Worm (Caenorhabditis elegans) whole organism, L4 larva: ENCODE results near the gene F22B5.10.

Experiments
- F10B5.3 ChIP-seq: sonication (generic microtip); optimal IDR thresholded peaks from 2 replicates; lab custom pipeline; 2016; ENCODE audit warnings: mild to moderate bottlenecking, missing genetic modification characterization, missing compliant biosample characterization
- R02D3.7 ChIP-seq: fragments of 150-350 bp; sonication (generic microtip); optimal IDR thresholded peaks from 3 replicates; lab custom pipeline; 2014; ENCODE audit warnings: missing biosample characterization, missing genetic modification characterization
- T20F7.1 ChIP-seq: fragments of 200-800 bp; sonication (Bioruptor generic); optimal IDR thresholded peaks from 2 replicates; lab custom pipeline; 2018; ENCODE audit warnings: mild to moderate bottlenecking, missing genetic modification characterization, missing compliant biosample characterization
- ZK337.2 ChIP-seq: fragments of 200-800 bp; sonication (Bioruptor generic); IDR thresholded peaks from 2 replicates; pipeline ENCODE4 v1.3.6; 2022; ENCODE audit warnings: missing genetic modification reagents, missing genetic modification characterization, missing compliant biosample characterization
- ZK546.5 ChIP-seq, 2 experiments: sonication (generic microtip); optimal IDR thresholded peaks; 2 replicates each; lab custom pipeline; 2017; ENCODE audit warnings: missing biosample characterization in 2 of 2, missing genetic modification characterization in 2 of 2
- aha-1 ChIP-seq: fragments of 150-350 bp; peaks from one replicate; lab custom pipeline; 2014; ENCODE audit warnings: missing biosample characterization, missing genetic modification characterization
- aly-2 ChIP-seq: sonication (generic microtip); optimal IDR thresholded peaks from 2 replicates; lab custom pipeline; 2018; ENCODE audit warnings: missing biosample characterization, missing genetic modification characterization
- ama-1 ChIP-seq: fragments of 150-350 bp; optimal IDR thresholded peaks from 2 replicates; lab custom pipeline; 2014; ENCODE audit warnings: inconsistent platforms, mixed read lengths
- ceh-28 ChIP-seq: fragments of 150-350 bp; optimal IDR thresholded peaks from 2 replicates; lab custom pipeline; 2014; ENCODE audit warnings: missing biosample characterization, missing genetic modification reagents, missing genetic modification characterization
- ceh-44 ChIP-seq: fragments of 200-800 bp; sonication (Bioruptor generic); IDR thresholded peaks from 2 replicates; pipeline ENCODE4 v1.3.6; 2022; ENCODE audit warnings: missing genetic modification reagents, missing genetic modification characterization, missing compliant biosample characterization
- daf-16 ChIP-seq, 3 experiments: sonication (generic microtip); optimal IDR thresholded peaks; 2 replicates each; lab custom pipeline; 2016 to 2017; ENCODE audit warnings: missing genetic modification characterization in 3 of 3, missing genetic modification reagents in 3 of 3, mild to moderate bottlenecking in 2 of 3, missing compliant biosample characterization in 2 of 3, missing biosample characterization in 1 of 3, moderate library complexity in 1 of 3
- daf-19 ChIP-seq: fragments of 200-800 bp; sonication (Bioruptor generic); conservative IDR thresholded peaks from 2 replicates; pipeline ENCODE4 v1.3.6; 2022; ENCODE audit warnings: missing genetic modification characterization, missing compliant biosample characterization
- dmd-6 ChIP-seq: fragments of 200-800 bp; sonication (Bioruptor generic); IDR thresholded peaks from 2 replicates; pipeline ENCODE4 v1.3.6; 2022; ENCODE audit warnings: missing genetic modification reagents, missing genetic modification characterization, missing compliant biosample characterization
- dmd-8 ChIP-seq: fragments of 200-800 bp; sonication (Bioruptor generic); IDR thresholded peaks from 2 replicates; pipeline ENCODE4 v1.3.6; 2022; ENCODE audit warnings: missing genetic modification characterization, missing compliant biosample characterization
- dpl-1 ChIP-seq: fragments of 150-350 bp; optimal IDR thresholded peaks from 2 replicates; lab custom pipeline; 2014; ENCODE audit warnings: missing biosample characterization, missing genetic modification reagents, missing genetic modification characterization
- dve-1 ChIP-seq: sonication (generic microtip); optimal IDR thresholded peaks from 2 replicates; lab custom pipeline; 2017; ENCODE audit warnings: antibody characterized with exemption, mild to moderate bottlenecking, missing genetic modification characterization, missing compliant biosample characterization; ENCODE audit not compliant: insufficient read depth
- gei-8 ChIP-seq: fragments of 200-800 bp; sonication (Bioruptor generic); optimal IDR thresholded peaks from 2 replicates; lab custom pipeline; 2018; ENCODE audit warnings: mild to moderate bottlenecking, missing genetic modification characterization, missing compliant biosample characterization
- hlh-11 ChIP-seq: fragments of 200-800 bp; sonication (Bioruptor generic); optimal IDR thresholded peaks from 2 replicates; lab custom pipeline; 2018; ENCODE audit warnings: mild to moderate bottlenecking, missing genetic modification characterization, missing compliant biosample characterization
- jun-1 ChIP-seq: fragments of 150-350 bp; optimal IDR thresholded peaks from 2 replicates; lab custom pipeline; 2014; ENCODE audit warnings: missing biosample characterization, missing genetic modification reagents, missing genetic modification characterization
- lir-3 ChIP-seq: sonication (generic microtip); optimal IDR thresholded peaks from 2 replicates; lab custom pipeline; 2016; ENCODE audit warnings: mild to moderate bottlenecking, missing genetic modification characterization, missing compliant biosample characterization
- lsy-2 ChIP-seq, 2 experiments: fragments of 150-350 bp in 1 of 2; sonication (generic microtip) in 1 of 2; optimal IDR thresholded peaks; 2 replicates each; lab custom pipeline; 2014 to 2017; ENCODE audit warnings: missing biosample characterization in 2 of 2, missing genetic modification characterization in 2 of 2
- madf-9 ChIP-seq: fragments of 200-800 bp; sonication (Bioruptor generic); conservative IDR thresholded peaks from 2 replicates; pipeline ENCODE4 v1.3.6; 2022; ENCODE audit warnings: missing genetic modification reagents, missing genetic modification characterization, missing compliant biosample characterization
- mep-1 ChIP-seq: fragments of 150-350 bp; sonication (generic microtip); optimal IDR thresholded peaks from 3 replicates; lab custom pipeline; 2014; ENCODE audit warnings: missing biosample characterization, missing genetic modification characterization
- nhr-111 ChIP-seq: fragments of 200-800 bp; sonication (Bioruptor generic); optimal IDR thresholded peaks from 2 replicates; lab custom pipeline; 2018; ENCODE audit warnings: mild to moderate bottlenecking, missing genetic modification characterization, missing compliant biosample characterization
- nhr-237 ChIP-seq: sonication (generic microtip); optimal IDR thresholded peaks from 2 replicates; lab custom pipeline; 2017; ENCODE audit warnings: missing biosample characterization, missing genetic modification characterization
- nhr-28 ChIP-seq: fragments of 150-350 bp; optimal IDR thresholded peaks from 2 replicates; lab custom pipeline; 2014; ENCODE audit warnings: missing biosample characterization, missing genetic modification characterization
- nhr-48 ChIP-seq: sonication (generic microtip); optimal IDR thresholded peaks from 2 replicates; lab custom pipeline; 2016; ENCODE audit warnings: mild to moderate bottlenecking, missing genetic modification characterization, missing compliant biosample characterization
- nhr-77 ChIP-seq: fragments of 150-350 bp; optimal IDR thresholded peaks from 2 replicates; lab custom pipeline; 2014; ENCODE audit warnings: missing biosample characterization, missing genetic modification characterization
- pha-4 ChIP-seq, 2 experiments: fragments of 150-350 bp in 1 of 2; fragments of 200-800 bp in 1 of 2; sonication (Bioruptor generic) in 1 of 2; IDR thresholded peaks in 1 of 2; optimal IDR thresholded peaks in 1 of 2; 2 replicates each; pipeline versions ENCODE4 v1.3.6 to Lab custom; 2014 to 2022; ENCODE audit warnings: missing genetic modification characterization in 2 of 2, missing genetic modification reagents in 2 of 2, missing biosample characterization in 1 of 2, missing compliant biosample characterization in 1 of 2
- php-3 ChIP-seq: fragments of 200-800 bp; sonication (Bioruptor generic); IDR thresholded peaks from 2 replicates; pipeline ENCODE4 v1.3.6; 2022; ENCODE audit warnings: missing genetic modification reagents, missing genetic modification characterization, missing compliant biosample characterization
- pqm-1 ChIP-seq: sonication (generic microtip); optimal IDR thresholded peaks from 2 replicates; lab custom pipeline; 2017; ENCODE audit warnings: missing biosample characterization, missing genetic modification characterization
- set-16 ChIP-seq: fragments of 200-800 bp; sonication (Bioruptor generic); IDR thresholded peaks from 2 replicates; pipeline ENCODE4 v1.3.6; 2022; ENCODE audit warnings: missing genetic modification reagents, missing genetic modification characterization, missing compliant biosample characterization
- unc-62 ChIP-seq, 3 experiments: fragments of 150-350 bp in 1 of 3; sonication (generic microtip); optimal IDR thresholded peaks in 2 of 3; peaks in 1 of 3; 1 replicate in 1 of 3; 2 replicates in 2 of 3; lab custom pipeline; 2014 to 2017; ENCODE audit warnings: missing biosample characterization in 3 of 3, missing genetic modification characterization in 3 of 3, missing genetic modification reagents in 3 of 3, missing genotype in 1 of 3
- vab-7 ChIP-seq: fragments of 200-800 bp; sonication (Bioruptor generic); IDR thresholded peaks from 2 replicates; pipeline ENCODE4 v1.3.6; 2022; ENCODE audit warnings: missing genetic modification reagents, missing genetic modification characterization, missing compliant biosample characterization
- zip-2 ChIP-seq: fragments of 150-350 bp; optimal IDR thresholded peaks from 2 replicates; lab custom pipeline; 2014; ENCODE audit warnings: missing biosample characterization, missing genetic modification characterization

F22B5.10 gene

DNA sequence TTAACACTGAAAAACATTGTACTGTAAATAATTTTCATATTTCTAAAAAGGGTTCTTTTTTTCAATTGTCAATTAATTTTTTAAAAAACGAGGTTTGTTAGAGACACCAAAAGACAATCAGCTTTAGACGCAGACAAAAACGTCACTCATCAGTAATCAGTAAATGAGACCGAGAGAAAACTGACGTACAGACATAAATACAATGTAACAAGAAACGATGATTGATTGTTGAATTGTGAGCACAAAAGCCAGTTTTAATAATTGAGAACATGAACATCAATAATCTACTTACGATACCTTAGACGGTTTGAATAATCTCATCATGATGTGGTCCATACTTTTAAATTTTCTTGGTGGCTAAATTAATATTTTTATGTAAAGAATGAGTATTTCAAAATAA lies 39.8 kb downstream of the F22B5.10 start:
- TF ChIP-seq nhr-77 (tag; lab: Kevin White, UChicago): no peak
- no peak for TF ChIP-seq daf-19 (GFP tag; lab: Robert Waterston, UW)
- TF ChIP-seq madf-9: no peak
- TF ChIP-seq T20F7.1 (GFP tag; lab: Kevin White, UChicago): no peak
- TF ChIP-seq pha-4 (GFP tag; IDR thresholded peaks at IDR 0.05; lab: Robert Waterston, UW): no peak
- TF ChIP-seq pha-4 (tag; optimal IDR thresholded peaks at IDR 0.05; lab: Kevin White, UChicago): no peak
- TF ChIP-seq dve-1: peak; percentile 67
- TF ChIP-seq lir-3 (tag; lab: Kevin White, UChicago): no peak
- TF ChIP-seq jun-1 (tag; lab: Kevin White, UChicago): no peak
- no peak for TF ChIP-seq dmd-8 (GFP tag; lab: Robert Waterston, UW)
- no peak for TF ChIP-seq F10B5.3 (tag; lab: Kevin White, UChicago)
- peak; percentile 2 for TF ChIP-seq hlh-11 (tag; lab: Kevin White, UChicago)
- TF ChIP-seq gei-8: no peak
- TF ChIP-seq ceh-28: no peak
- TF ChIP-seq zip-2 (tag; lab: Kevin White, UChicago): no peak
- TF ChIP-seq dmd-6: peak; percentile 56; the same call in 1 of the 2 replicates
- peak in 1 of 2 experiments; percentile 87 for TF ChIP-seq unc-62 (GFP tag; optimal IDR thresholded peaks at IDR 0.05 in 1 of 2; lab: Kevin White, UChicago)
- no peak for TF ChIP-seq unc-62 (tag; optimal IDR thresholded peaks at IDR 0.05; lab: Kevin White, UChicago)
- peak; percentile 21 for TF ChIP-seq nhr-48 (tag; lab: Kevin White, UChicago)
- no peak for TF ChIP-seq ZK337.2 (GFP tag; lab: Robert Waterston, UW)
- no peak for TF ChIP-seq aly-2
- no peak for TF ChIP-seq nhr-237 (tag; lab: Kevin White, UChicago)
- no peak for TF ChIP-seq dpl-1 (GFP tag; lab: Kevin White, UChicago)
- no peak for TF ChIP-seq vab-7 (GFP tag; lab: Robert Waterston, UW)
- TF ChIP-seq daf-16 (GFP tag; optimal IDR thresholded peaks at IDR 0.05; lab: Kevin White, UChicago): no peak
- TF ChIP-seq daf-16 (tag; optimal IDR thresholded peaks at IDR 0.05; lab: Kevin White, UChicago): peak; percentile 35
- TF ChIP-seq set-16 (GFP tag; lab: Robert Waterston, UW): no peak
- peak; percentile 16 for TF ChIP-seq nhr-28
- TF ChIP-seq nhr-111 (GFP tag; lab: Kevin White, UChicago): no peak
- TF ChIP-seq mep-1 (tag; lab: Kevin White, UChicago): no peak

DNA sequence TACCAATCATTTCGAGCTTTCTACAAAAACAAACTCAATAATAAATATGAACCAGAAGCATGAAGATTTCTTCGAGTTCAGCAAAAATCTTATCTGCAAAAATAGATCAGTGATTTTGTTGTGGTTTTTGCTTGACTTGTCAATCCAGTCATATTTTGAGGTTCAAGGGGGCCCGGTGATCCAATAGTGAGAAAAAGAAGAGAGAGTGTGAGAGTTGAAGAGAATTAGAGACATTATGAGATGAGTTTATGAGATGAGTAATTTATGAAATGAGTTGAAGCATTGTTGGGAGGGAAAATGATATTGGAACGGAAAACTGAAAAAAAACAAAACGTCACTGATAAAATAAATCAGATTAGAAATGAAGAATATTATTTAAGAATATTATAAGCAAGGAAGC lies 42.0 kb downstream of the F22B5.10 start, which contains the start of gene T13H5.1:
Gene T13H5.1, minus strand, starts transcription at position 101 of the 400 bp plus-strand sequence.
- no peak for TF ChIP-seq ceh-44 (GFP tag; lab: Robert Waterston, UW)
- TF ChIP-seq aha-1 (tag; lab: Kevin White, UChicago): peak; percentile 12

DNA sequence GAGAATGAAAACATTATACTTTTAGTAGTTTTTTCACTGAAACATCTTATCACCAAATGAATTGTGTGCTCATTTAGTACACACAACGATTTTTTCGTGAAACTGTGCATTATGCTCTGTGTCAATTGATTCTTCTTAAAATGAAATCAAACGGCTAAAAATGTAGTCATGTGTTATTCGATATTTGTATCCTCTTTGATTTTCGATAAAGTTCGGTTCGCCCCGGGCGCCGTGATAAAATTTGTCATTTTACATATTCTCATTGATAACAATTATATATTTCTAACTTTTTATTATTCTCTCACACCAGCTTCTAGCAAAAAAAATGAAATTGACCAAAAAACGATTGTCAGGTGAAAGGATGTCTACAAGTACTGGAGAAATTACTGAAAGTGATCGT lies 47.8 kb downstream of the F22B5.10 start, which contains the start of gene ctg-2:
Gene ctg-2, plus strand, starts transcription at position 326 of the 400 bp plus-strand sequence.
- peak; percentile 75 for TF ChIP-seq pqm-1 (tag; lab: Kevin White, UChicago)
- TF ChIP-seq daf-16 (GFP tag; optimal IDR thresholded peaks at IDR 0.05; lab: Kevin White, UChicago): no peak
- TF ChIP-seq daf-16 (tag; optimal IDR thresholded peaks at IDR 0.05; lab: Kevin White, UChicago): peak; percentile 55
- no peak for TF ChIP-seq ZK546.5 (tag; optimal IDR thresholded peaks at IDR 0.05; lab: Kevin White, UChicago)
- peak; percentile 58 for TF ChIP-seq dmd-6
- peak in 1 of 2 experiments; percentile 86 for TF ChIP-seq unc-62 (GFP tag; optimal IDR thresholded peaks at IDR 0.05 in 1 of 2; lab: Kevin White, UChicago)
- no peak for TF ChIP-seq unc-62 (tag; optimal IDR thresholded peaks at IDR 0.05; lab: Kevin White, UChicago)
- peak; percentile 91 for TF ChIP-seq nhr-28
- TF ChIP-seq lsy-2 (tag; optimal IDR thresholded peaks at IDR 0.05; lab: Kevin White, UChicago): no peak
- TF ChIP-seq php-3 (GFP tag; lab: Robert Waterston, UW): peak; percentile 39; the same call in 1 of the 2 replicates
- no peak for TF ChIP-seq R02D3.7 (tag; lab: Kevin White, UChicago)
- TF ChIP-seq ama-1 (lab: Kevin White, UChicago): no peak
- TF ChIP-seq dve-1: peak; percentile 57
- peak; percentile 7 for TF ChIP-seq T20F7.1 (GFP tag; lab: Kevin White, UChicago)
